Fruit fly (Drosophila melanogaster) S2 (cell line): ENCODE measurements around the gene Spg7.

ENCODE experiments used
- CG8478 ChIP-seq: fragments of >200 bp; optimal IDR thresholded peaks from 2 replicates; lab custom pipeline; 2018
- CTCF ChIP-seq, 2 experiments: fragments of >200 bp; optimal IDR thresholded peaks; 2 replicates each; lab custom pipeline; 2018

- TF ChIP-seq CTCF (optimal IDR thresholded peaks at IDR 0.05; lab: Kevin White, UChicago) (no peak), CG8478 (lab: Kevin White, UChicago) (no peak)
Measured at dm6 chrX:2708156-2708734, 10.2 kb upstream of the Spg7 start, which contains the start of gene CG2681.
